Worm (Caenorhabditis elegans): ENCODE results near the gene clh-5.

DNA sequence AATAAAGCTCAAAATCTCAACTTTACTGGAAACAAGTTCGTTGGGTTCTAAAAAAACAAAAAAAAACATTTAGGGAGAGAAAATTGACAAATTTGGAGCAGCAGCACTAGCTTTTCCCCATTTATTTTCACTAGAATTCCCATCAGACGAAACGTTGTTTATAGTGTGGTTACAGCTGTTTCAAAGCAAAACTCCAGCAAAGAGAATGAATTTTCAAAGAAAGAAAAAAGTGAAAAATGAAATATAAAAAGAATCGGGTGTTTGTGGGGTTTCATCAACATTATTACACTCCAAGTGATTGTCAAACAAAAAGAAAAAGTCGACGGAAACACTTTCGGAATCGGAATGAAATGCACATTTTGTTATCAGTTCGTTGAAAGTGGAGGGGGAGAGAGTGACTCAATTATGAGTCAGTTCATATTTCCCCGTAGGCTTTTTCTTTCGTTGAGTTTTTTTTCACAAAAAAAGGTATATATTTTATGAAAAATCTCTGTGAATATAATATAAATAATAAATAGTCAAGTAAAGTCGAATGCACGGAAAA lies 4.1 kb downstream of the clh-5 start:
- TF ChIP-seq elt-1 (tag; optimal IDR thresholded peaks at IDR 0.05; ENCODE audit: borderline replicate concordance, insufficient read depth), result no peak
- no peak for TF ChIP-seq blmp-1 (tag; optimal IDR thresholded peaks at IDR 0.05)
- no peak for TF ChIP-seq unc-62 (GFP tag; optimal IDR thresholded peaks at IDR 0.05)
- no peak for TF ChIP-seq ztf-11 (tag; optimal IDR thresholded peaks at IDR 0.05)
- no peak for TF ChIP-seq nhr-237 (tag; optimal IDR thresholded peaks at IDR 0.05)
- TF ChIP-seq lsy-2 (tag; optimal IDR thresholded peaks at IDR 0.05), result no peak
- no peak for TF ChIP-seq nhr-28 (tag; optimal IDR thresholded peaks at IDR 0.05)
- no peak for TF ChIP-seq ham-2 (GFP tag; optimal IDR thresholded peaks at IDR 0.05)
- TF ChIP-seq nhr-12 (tag; optimal IDR thresholded peaks at IDR 0.05), result no peak
- TF ChIP-seq lin-13 (tag; optimal IDR thresholded peaks at IDR 0.05), result no peak
- no peak for TF ChIP-seq snpc-4 (tag; optimal IDR thresholded peaks at IDR 0.05)
- no peak for TF ChIP-seq bed-3 (GFP tag; optimal IDR thresholded peaks at IDR 0.05)
